Fruit fly (Drosophila melanogaster): ENCODE results near the gene RpS4.

The RpS4 gene

dm6 chr3L:13028740-13029139, 12.8 kb upstream of the RpS4 start, which contains the start of gene CG17672 (continued):
- TF ChIP-seq gsb-n (tag; optimal IDR thresholded peaks at IDR 0.05): no peak
- 0 out of 2 replicates have a peak, but pooled peaks have one; percentile 14 for TF ChIP-seq inv (GFP tag; IDR thresholded peaks at IDR 0.05; ENCODE audit: partially characterized antibody)
- no peak for TF ChIP-seq CG6654 (GFP tag; optimal IDR thresholded peaks at IDR 0.05)
- TF ChIP-seq CG12219 (GFP tag; optimal IDR thresholded peaks at IDR 0.05): no peak
- TF ChIP-seq bsh (GFP tag; optimal IDR thresholded peaks at IDR 0.05): peak in 1 of 2 experiments; percentile 22
- TF ChIP-seq ken (GFP tag; IDR thresholded peaks at IDR 0.05): no peak
- no peak for TF ChIP-seq trem (tag; optimal IDR thresholded peaks at IDR 0.05)
- TF ChIP-seq Hr39 (optimal IDR thresholded peaks at IDR 0.05): no peak
- TF ChIP-seq zen2 (GFP tag; IDR thresholded peaks at IDR 0.05; ENCODE audit: partially characterized antibody): no peak
- peak; percentile 36 for TF ChIP-seq Blimp-1 (GFP tag; optimal IDR thresholded peaks at IDR 0.05)
- no peak for TF ChIP-seq CG12236 (GFP tag; optimal IDR thresholded peaks at IDR 0.05)
- no peak for TF ChIP-seq Hr51 (GFP tag; optimal IDR thresholded peaks at IDR 0.05)
- no peak for TF ChIP-seq CG18476 (GFP tag; optimal IDR thresholded peaks at IDR 0.05)
- no peak for TF ChIP-seq CG5953 (GFP tag; IDR thresholded peaks at IDR 0.05)
- TF ChIP-seq dan (GFP tag; IDR thresholded peaks at IDR 0.05): no peak
- TF ChIP-seq Poxn (GFP tag; IDR thresholded peaks at IDR 0.05): no peak
- TF ChIP-seq pum (GFP tag; optimal IDR thresholded peaks at IDR 0.05): no peak
- no peak for TF ChIP-seq Max (GFP tag; optimal IDR thresholded peaks at IDR 0.05)
- TF ChIP-seq dpn (GFP tag; optimal IDR thresholded peaks at IDR 0.05): no peak

- TF ChIP-seq HHEX (GFP tag; optimal IDR thresholded peaks at IDR 0.05) (peak; percentile 27), CG12391 (tag; optimal IDR thresholded peaks at IDR 0.05) (peak; percentile 20), CG1603 (tag; optimal IDR thresholded peaks at IDR 0.05) (peak; percentile 37), gcm2 (GFP tag; optimal IDR thresholded peaks at IDR 0.05) (no peak), CG8765 (GFP tag; IDR thresholded peaks at IDR 0.05) (no peak), az2 (GFP tag; optimal IDR thresholded peaks at IDR 0.05) (peak; percentile 11), Med (GFP tag) (peak; percentile 61), tgo (GFP tag; IDR thresholded peaks at IDR 0.05) (0 out of 3 replicates have a peak, but pooled peaks have one; percentile 20), al (GFP tag; IDR thresholded peaks at IDR 0.05) (no peak), lilli (GFP tag; optimal IDR thresholded peaks at IDR 0.05) (peak; percentile 7), NK7.1 (GFP tag; optimal IDR thresholded peaks at IDR 0.05) (no peak), esg (GFP tag; conservative IDR thresholded peaks at IDR 0.05) (no peak), so (GFP tag; IDR thresholded peaks at IDR 0.05) (0 out of 3 replicates have a peak, but pooled peaks have one; percentile 17), chif (GFP tag; optimal IDR thresholded peaks at IDR 0.05) (no peak), Ets65A (GFP tag) (peak; percentile 79), CG8924 (tag; optimal IDR thresholded peaks at IDR 0.05) (peak; percentile 22), CG3847 (GFP tag; IDR thresholded peaks at IDR 0.05) (no peak), gsb (GFP tag; IDR thresholded peaks at IDR 0.05) (no peak), Gug (GFP tag; IDR thresholded peaks at IDR 0.05) (no peak), Ravus (GFP tag; IDR thresholded peaks at IDR 0.05) (no peak), Hr51 (GFP tag; optimal IDR thresholded peaks at IDR 0.05) (peak in 1 of 2 experiments; percentile 58), HLH3B (GFP tag; IDR thresholded peaks at IDR 0.05) (no peak), bbx (GFP tag; IDR thresholded peaks at IDR 0.05; ENCODE audit: partially characterized antibody) (no peak), lmd (GFP tag; IDR thresholded peaks at IDR 0.05) (peak; percentile 31; the same call in 1 of the 2 replicates), CG10543 (GFP tag; optimal IDR thresholded peaks at IDR 0.05) (no peak), salm (tag; optimal IDR thresholded peaks at IDR 0.05) (no peak), ac (GFP tag; optimal IDR thresholded peaks at IDR 0.05) (no peak), seq (GFP tag; IDR thresholded peaks at IDR 0.05) (no peak), CoRest (tag; optimal IDR thresholded peaks at IDR 0.05) (peak; percentile 47), fd96Cb (tag; optimal IDR thresholded peaks at IDR 0.05) (peak; percentile 6), CG30403 (GFP tag; optimal IDR thresholded peaks at IDR 0.05) (peak; percentile 37), CG4617 (GFP tag; optimal IDR thresholded peaks at IDR 0.05; ENCODE audit: borderline replicate concordance) (no peak), CG16863 (GFP tag; optimal IDR thresholded peaks at IDR 0.05) (no peak)
These were observed 11.4 kb upstream of the RpS4 start for dm6 chr3L:13030055-13030634.
